Worm (Caenorhabditis elegans): ENCODE data around the gene fbxa-32.

fbxa-32 gene

ce11 chrIII:1295149-1295716, 26.2 kb upstream of the fbxa-32 start, which contains the start of gene fbxa-35:
TSS of gene fbxa-35 (plus strand) at chrIII:1295666.
- TF ChIP-seq tab-1 (GFP tag; IDR thresholded peaks at IDR 0.05): no peak
- TF ChIP-seq klf-2 (GFP tag; conservative IDR thresholded peaks at IDR 0.05): no peak
- TF ChIP-seq ztf-29 (GFP tag; IDR thresholded peaks at IDR 0.05): no peak

- no peak for TF ChIP-seq ref-1 (GFP tag; conservative IDR thresholded peaks at IDR 0.05)
- TF ChIP-seq med-1 (GFP tag; optimal IDR thresholded peaks at IDR 0.05; ENCODE audit: insufficient read depth): no peak
- no peak for TF ChIP-seq flt-1 (GFP tag; IDR thresholded peaks at IDR 0.05)
- no peak for TF ChIP-seq ztf-29 (GFP tag; IDR thresholded peaks at IDR 0.05)
- TF ChIP-seq tab-1 (GFP tag; IDR thresholded peaks at IDR 0.05): no peak
- TF ChIP-seq ztf-23 (GFP tag; IDR thresholded peaks at IDR 0.05): no peak
- TF ChIP-seq T22C8.4 (GFP tag; IDR thresholded peaks at IDR 0.05): no peak
- TF ChIP-seq cog-1 (tag; optimal IDR thresholded peaks at IDR 0.05): no peak
- no peak for TF ChIP-seq klf-2 (GFP tag; conservative IDR thresholded peaks at IDR 0.05)
Measured at ce11 chrIII:1293135-1293534, 24.1 kb upstream of the fbxa-32 start, which contains the start of gene fbxa-36. TSS of gene fbxa-36 (minus strand) at chrIII:1293235.

- TF ChIP-seq flt-1 (GFP tag; IDR thresholded peaks at IDR 0.05) (no peak), T22C8.4 (GFP tag; IDR thresholded peaks at IDR 0.05) (no peak), med-1 (GFP tag; optimal IDR thresholded peaks at IDR 0.05; ENCODE audit: insufficient read depth) (no peak), klf-2 (GFP tag; conservative IDR thresholded peaks at IDR 0.05) (no peak), ztf-23 (GFP tag; IDR thresholded peaks at IDR 0.05) (no peak), ztf-29 (GFP tag; IDR thresholded peaks at IDR 0.05) (no peak), tab-1 (GFP tag; IDR thresholded peaks at IDR 0.05) (no peak), ref-1 (GFP tag; conservative IDR thresholded peaks at IDR 0.05) (no peak), cog-1 (tag; optimal IDR thresholded peaks at IDR 0.05) (no peak)
Measured at ce11 chrIII:1289139-1289538, 20.1 kb upstream of the fbxa-32 start.

- TF ChIP-seq T22C8.4 (GFP tag; IDR thresholded peaks at IDR 0.05) (no peak), ztf-23 (GFP tag; IDR thresholded peaks at IDR 0.05) (no peak), klf-2 (GFP tag; conservative IDR thresholded peaks at IDR 0.05) (no peak), ztf-29 (GFP tag; IDR thresholded peaks at IDR 0.05) (no peak), ref-1 (GFP tag; conservative IDR thresholded peaks at IDR 0.05) (no peak), cog-1 (tag; optimal IDR thresholded peaks at IDR 0.05) (no peak), flt-1 (GFP tag; IDR thresholded peaks at IDR 0.05) (no peak), tab-1 (GFP tag; IDR thresholded peaks at IDR 0.05) (no peak), med-1 (GFP tag; optimal IDR thresholded peaks at IDR 0.05; ENCODE audit: insufficient read depth) (no peak)
Measured at ce11 chrIII:1288473-1289056, 19.5 kb upstream of the fbxa-32 start, which contains the start of gene fbxa-50. TSS of gene fbxa-50 (minus strand) at chrIII:1288523.

- TF ChIP-seq ztf-23 (GFP tag; IDR thresholded peaks at IDR 0.05) (no peak), flt-1 (GFP tag; IDR thresholded peaks at IDR 0.05) (no peak), med-1 (GFP tag; optimal IDR thresholded peaks at IDR 0.05; ENCODE audit: insufficient read depth) (no peak), tab-1 (GFP tag; IDR thresholded peaks at IDR 0.05) (no peak), klf-2 (GFP tag; conservative IDR thresholded peaks at IDR 0.05) (no peak), ztf-29 (GFP tag; IDR thresholded peaks at IDR 0.05) (no peak), ref-1 (GFP tag; conservative IDR thresholded peaks at IDR 0.05) (no peak), T22C8.4 (GFP tag; IDR thresholded peaks at IDR 0.05) (no peak), cog-1 (tag; optimal IDR thresholded peaks at IDR 0.05) (no peak)
Measured at ce11 chrIII:1284584-1285046, 15.6 kb upstream of the fbxa-32 start, which contains the start of gene fbxa-37. TSS of gene fbxa-37 (plus strand) at chrIII:1284996.

- TF ChIP-seq cog-1 (tag; optimal IDR thresholded peaks at IDR 0.05) (no peak), T22C8.4 (GFP tag; IDR thresholded peaks at IDR 0.05) (no peak), ztf-29 (GFP tag; IDR thresholded peaks at IDR 0.05) (no peak), tab-1 (GFP tag; IDR thresholded peaks at IDR 0.05) (no peak), klf-2 (GFP tag; conservative IDR thresholded peaks at IDR 0.05) (no peak), med-1 (GFP tag; optimal IDR thresholded peaks at IDR 0.05; ENCODE audit: insufficient read depth) (no peak)
Measured at ce11 chrIII:1279197-1279596, 10.1 kb upstream of the fbxa-32 start.

- TF ChIP-seq klf-2 (GFP tag; conservative IDR thresholded peaks at IDR 0.05) (no peak), ztf-23 (GFP tag; IDR thresholded peaks at IDR 0.05) (no peak), tab-1 (GFP tag; IDR thresholded peaks at IDR 0.05) (no peak), ref-1 (GFP tag; conservative IDR thresholded peaks at IDR 0.05) (no peak), cog-1 (tag; optimal IDR thresholded peaks at IDR 0.05) (no peak), flt-1 (GFP tag; IDR thresholded peaks at IDR 0.05) (no peak), T22C8.4 (GFP tag; IDR thresholded peaks at IDR 0.05) (no peak), med-1 (GFP tag; optimal IDR thresholded peaks at IDR 0.05; ENCODE audit: insufficient read depth) (no peak)
Measured at ce11 chrIII:1275513-1275912, 6.5 kb upstream of the fbxa-32 start, which contains the start of gene fbxa-30. TSS of gene fbxa-30 (minus strand) at chrIII:1275613.

ce11 chrIII:1273655-1274328, 4.7 kb upstream of the fbxa-32 start, which contains the start of gene fbxa-29:
TSS of gene fbxa-29 (minus strand) at chrIII:1273705.
- no peak for TF ChIP-seq ztf-23 (GFP tag; IDR thresholded peaks at IDR 0.05)
- TF ChIP-seq cog-1 (tag; optimal IDR thresholded peaks at IDR 0.05): no peak
- TF ChIP-seq tab-1 (GFP tag; IDR thresholded peaks at IDR 0.05): no peak
- no peak for TF ChIP-seq med-1 (GFP tag; optimal IDR thresholded peaks at IDR 0.05; ENCODE audit: insufficient read depth)
- TF ChIP-seq ref-1 (GFP tag; conservative IDR thresholded peaks at IDR 0.05): no peak
- TF ChIP-seq flt-1 (GFP tag; IDR thresholded peaks at IDR 0.05): no peak
- no peak for TF ChIP-seq klf-2 (GFP tag; conservative IDR thresholded peaks at IDR 0.05)
- TF ChIP-seq ztf-29 (GFP tag; IDR thresholded peaks at IDR 0.05): no peak
- no peak for TF ChIP-seq T22C8.4 (GFP tag; IDR thresholded peaks at IDR 0.05)

- no peak for TF ChIP-seq ztf-29 (GFP tag; IDR thresholded peaks at IDR 0.05)
- TF ChIP-seq T22C8.4 (GFP tag; IDR thresholded peaks at IDR 0.05): no peak
- no peak for TF ChIP-seq flt-1 (GFP tag; IDR thresholded peaks at IDR 0.05)
- no peak for TF ChIP-seq cog-1 (tag; optimal IDR thresholded peaks at IDR 0.05)
- no peak for TF ChIP-seq ref-1 (GFP tag; conservative IDR thresholded peaks at IDR 0.05)
- no peak for TF ChIP-seq tab-1 (GFP tag; IDR thresholded peaks at IDR 0.05)
- TF ChIP-seq klf-2 (GFP tag; conservative IDR thresholded peaks at IDR 0.05): no peak
Measured at ce11 chrIII:1271378-1271926, 2.4 kb upstream of the fbxa-32 start, which contains the start of gene fbxa-31. TSS of gene fbxa-31 (minus strand) at chrIII:1271428.

Measured in whole organism, midembryonic.